Fruit fly (Drosophila melanogaster): ENCODE data around the gene Dnaaf6.

Dnaaf6 gene

dm6 chr3L:14708053-14708452 lies 23.5 kb downstream of the Dnaaf6 start (continued):
- peak; percentile 56 for TF ChIP-seq CG12744 (GFP tag; optimal IDR thresholded peaks at IDR 0.05)
- no peak for TF ChIP-seq CG3065 (GFP tag; optimal IDR thresholded peaks at IDR 0.05)
- TF ChIP-seq CG7357 (GFP tag; IDR thresholded peaks at IDR 0.05) = no peak
- no peak for TF ChIP-seq MBD-R2 (GFP tag; IDR thresholded peaks at IDR 0.05)
- TF ChIP-seq HHEX (GFP tag; optimal IDR thresholded peaks at IDR 0.05) = peak; percentile 59
- TF ChIP-seq CrebB (tag; optimal IDR thresholded peaks at IDR 0.05) = peak; percentile 23
- TF ChIP-seq sima (GFP tag; optimal IDR thresholded peaks at IDR 0.05) = no peak
- no peak for TF ChIP-seq az2 (GFP tag; optimal IDR thresholded peaks at IDR 0.05)
- TF ChIP-seq CG17612 (GFP tag; IDR thresholded peaks at IDR 0.05) = no peak
- peak; percentile 36; the same call in 1 of the 2 replicates for TF ChIP-seq HLH3B (GFP tag; IDR thresholded peaks at IDR 0.05)
- TF ChIP-seq CG43689 (GFP tag; IDR thresholded peaks at IDR 0.05) = 0 out of 2 replicates have a peak, but pooled peaks have one; percentile 10
- TF ChIP-seq schlank (tag; optimal IDR thresholded peaks at IDR 0.05) = peak; percentile 69
- TF ChIP-seq usp (GFP tag; optimal IDR thresholded peaks at IDR 0.05) = no peak
- TF ChIP-seq ATbp (GFP tag; optimal IDR thresholded peaks at IDR 0.05) = peak; percentile 46
- peak; percentile 56 for TF ChIP-seq CG13123 (GFP tag; optimal IDR thresholded peaks at IDR 0.05)
- TF ChIP-seq CG4424 (GFP tag; optimal IDR thresholded peaks at IDR 0.05) = peak; percentile 12
- peak; percentile 69 for TF ChIP-seq CG7987 (GFP tag; optimal IDR thresholded peaks at IDR 0.05)
- no peak for TF ChIP-seq ERR (GFP tag; optimal IDR thresholded peaks at IDR 0.05)
- no peak for TF ChIP-seq eve (GFP tag; optimal IDR thresholded peaks at IDR 0.05)
- TF ChIP-seq CG13624 (GFP tag; optimal IDR thresholded peaks at IDR 0.05) = peak; percentile 51
- TF ChIP-seq CG8290 (GFP tag; optimal IDR thresholded peaks at IDR 0.05) = no peak
- TF ChIP-seq CG8290 (tag; optimal IDR thresholded peaks at IDR 0.05) = peak in 1 of 2 experiments; percentile 71
- TF ChIP-seq CG4820 (GFP tag; optimal IDR thresholded peaks at IDR 0.05) = no peak
- peak; percentile 40 for TF ChIP-seq NfI (GFP tag; optimal IDR thresholded peaks at IDR 0.05)
- no peak for TF ChIP-seq CG2712 (tag; optimal IDR thresholded peaks at IDR 0.05)
- peak; percentile 23 for TF ChIP-seq exex (tag; optimal IDR thresholded peaks at IDR 0.05)
- TF ChIP-seq Nf-YC (tag; optimal IDR thresholded peaks at IDR 0.05) = no peak
- TF ChIP-seq CG10431 (GFP tag; optimal IDR thresholded peaks at IDR 0.05) = no peak
- no peak for TF ChIP-seq tup (GFP tag; optimal IDR thresholded peaks at IDR 0.05)
- TF ChIP-seq CG4617 (GFP tag; optimal IDR thresholded peaks at IDR 0.05; ENCODE audit: borderline replicate concordance) = no peak
- peak; percentile 18; the same call in 1 of the 3 replicates for TF ChIP-seq B-H1 (GFP tag; IDR thresholded peaks at IDR 0.05)
- TF ChIP-seq Hr3 (GFP tag; optimal IDR thresholded peaks at IDR 0.05) = no peak

dm6 chr3L:14712799-14713198 lies 28.2 kb downstream of the Dnaaf6 start:
- TF ChIP-seq Vsx1 (GFP tag; optimal IDR thresholded peaks at IDR 0.05) = no peak
- TF ChIP-seq CG10431 (GFP tag; optimal IDR thresholded peaks at IDR 0.05) = no peak
- TF ChIP-seq Dbx (GFP tag; IDR thresholded peaks at IDR 0.05) = no peak
- TF ChIP-seq Atf-2 (GFP tag; optimal IDR thresholded peaks at IDR 0.05) = no peak
- TF ChIP-seq odd (GFP tag; optimal IDR thresholded peaks at IDR 0.05) = no peak
- no peak for TF ChIP-seq CG17612 (GFP tag; IDR thresholded peaks at IDR 0.05)
- peak; percentile 0 for TF ChIP-seq sens (GFP tag)
- TF ChIP-seq sd (tag; optimal IDR thresholded peaks at IDR 0.05) = peak; percentile 80
- TF ChIP-seq CG12744 (GFP tag; optimal IDR thresholded peaks at IDR 0.05) = no peak
- TF ChIP-seq CG32772 (GFP tag; IDR thresholded peaks at IDR 0.05) = no peak
- TF ChIP-seq CG34376 (GFP tag; optimal IDR thresholded peaks at IDR 0.05) = peak; percentile 29
- no peak for TF ChIP-seq Six4 (GFP tag; optimal IDR thresholded peaks at IDR 0.05)
- peak; percentile 7 for TF ChIP-seq CG2678 (tag; optimal IDR thresholded peaks at IDR 0.05)
- peak in 1 of 2 experiments; percentile 39 for TF ChIP-seq Pdp1 (GFP tag; optimal IDR thresholded peaks at IDR 0.05)
- TF ChIP-seq CG15269 (tag; optimal IDR thresholded peaks at IDR 0.05) = no peak
- TF ChIP-seq Mrtf (GFP tag; IDR thresholded peaks at IDR 0.05) = no peak
- TF ChIP-seq bsh (GFP tag; optimal IDR thresholded peaks at IDR 0.05) = no peak
- TF ChIP-seq CG12071 (GFP tag; optimal IDR thresholded peaks at IDR 0.05) = peak; percentile 3
- TF ChIP-seq ranshi (GFP tag; IDR thresholded peaks at IDR 0.05) = no peak
- no peak for TF ChIP-seq tup (GFP tag; optimal IDR thresholded peaks at IDR 0.05)
- no peak for TF ChIP-seq CG18619 (GFP tag; optimal IDR thresholded peaks at IDR 0.05)
- TF ChIP-seq Hmr (GFP tag; optimal IDR thresholded peaks at IDR 0.05) = no peak
- no peak for TF ChIP-seq CG2129 (GFP tag; IDR thresholded peaks at IDR 0.05; ENCODE audit: partially characterized antibody)
- peak; percentile 20 for TF ChIP-seq sug (tag; optimal IDR thresholded peaks at IDR 0.05)
